Worm (Caenorhabditis elegans): Measurements from ENCODE around the gene kbp-2.

The kbp-2 gene

ce11 chrIII:4913736-4914135 is 10.1 kb upstream of the kbp-2 start:
- TF ChIP-seq tab-1 (GFP tag; IDR thresholded peaks at IDR 0.05) (no peak), ztf-29 (GFP tag; IDR thresholded peaks at IDR 0.05) (no peak), klf-2 (GFP tag; conservative IDR thresholded peaks at IDR 0.05) (no peak), ref-1 (GFP tag; conservative IDR thresholded peaks at IDR 0.05) (no peak), cog-1 (tag; optimal IDR thresholded peaks at IDR 0.05) (no peak), med-1 (GFP tag; optimal IDR thresholded peaks at IDR 0.05; ENCODE audit: insufficient read depth) (no peak), ztf-23 (GFP tag; IDR thresholded peaks at IDR 0.05) (no peak)

- TF ChIP-seq cog-1 (tag; optimal IDR thresholded peaks at IDR 0.05) (peak; percentile 36), med-1 (GFP tag; optimal IDR thresholded peaks at IDR 0.05; ENCODE audit: insufficient read depth) (no peak), ztf-29 (GFP tag; IDR thresholded peaks at IDR 0.05) (no peak), tab-1 (GFP tag; IDR thresholded peaks at IDR 0.05) (no peak)
These were observed 8.6 kb upstream of the kbp-2 start, which contains the start of the genes F26F4.9 and cee-1 for ce11 chrIII:4912317-4912716. TSS of gene F26F4.9 (minus strand) at chrIII:4912521. TSS of gene cee-1 (plus strand) at chrIII:4912699.

DNA sequence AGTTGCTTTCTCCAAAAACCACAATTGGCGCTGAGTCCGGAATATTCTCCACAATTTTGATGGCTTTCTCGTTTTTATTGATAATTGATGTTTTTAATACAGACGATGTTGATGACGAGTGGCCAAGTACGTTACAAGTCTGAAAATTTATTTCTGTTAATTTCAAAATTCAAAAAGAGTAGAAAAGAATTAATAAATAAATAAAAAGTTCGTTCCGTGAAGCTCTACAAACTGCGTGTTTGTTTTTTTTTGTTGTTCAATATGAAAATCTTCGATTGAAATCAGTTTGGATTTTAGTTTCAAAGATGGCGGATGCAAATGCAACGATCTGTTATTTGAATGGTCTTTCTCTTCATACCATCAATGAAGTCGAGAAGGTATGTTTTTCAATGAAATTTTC is 7.3 kb upstream of the kbp-2 start, which contains the start of gene F26F4.2:
F26F4.2 (plus strand) TSS at position 301 of the 400 bp plus-strand sequence.
- TF ChIP-seq T22C8.4 (GFP tag; IDR thresholded peaks at IDR 0.05) (no peak), flt-1 (GFP tag; IDR thresholded peaks at IDR 0.05) (no peak), cog-1 (tag; optimal IDR thresholded peaks at IDR 0.05) (no peak), ztf-29 (GFP tag; IDR thresholded peaks at IDR 0.05) (no peak), klf-2 (GFP tag; conservative IDR thresholded peaks at IDR 0.05) (no peak), tab-1 (GFP tag; IDR thresholded peaks at IDR 0.05) (no peak), ztf-23 (GFP tag; IDR thresholded peaks at IDR 0.05) (no peak), med-1 (GFP tag; optimal IDR thresholded peaks at IDR 0.05; ENCODE audit: insufficient read depth) (no peak)

DNA sequence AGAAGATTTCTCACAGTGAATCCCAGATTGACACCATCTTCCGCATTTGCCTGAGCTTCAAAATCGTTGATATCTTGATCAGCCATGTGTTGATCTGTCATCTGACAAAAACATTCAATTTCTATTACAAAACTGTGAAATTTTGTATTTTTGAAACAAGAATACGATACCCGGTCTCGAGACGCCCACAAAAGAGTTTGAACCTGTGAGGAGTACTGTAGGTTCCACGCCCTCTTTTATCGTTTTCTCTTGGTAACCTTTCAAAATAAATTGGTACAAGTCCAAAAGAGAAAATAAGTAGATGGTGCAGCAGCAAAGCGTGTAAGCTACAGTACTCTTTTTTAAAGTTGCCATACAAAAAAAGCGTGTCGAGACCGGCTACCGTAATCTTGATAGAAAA is 6.3 kb upstream of the kbp-2 start, which contains the start of gene F26F4.12:
F26F4.12 (minus strand) TSS at position 101 of the 400 bp plus-strand sequence.
- TF ChIP-seq ztf-29 (GFP tag; IDR thresholded peaks at IDR 0.05) (no peak), ref-1 (GFP tag; conservative IDR thresholded peaks at IDR 0.05) (no peak), cog-1 (tag; optimal IDR thresholded peaks at IDR 0.05) (no peak), klf-2 (GFP tag; conservative IDR thresholded peaks at IDR 0.05) (no peak), tab-1 (GFP tag; IDR thresholded peaks at IDR 0.05) (no peak), ztf-23 (GFP tag; IDR thresholded peaks at IDR 0.05) (no peak), flt-1 (GFP tag; IDR thresholded peaks at IDR 0.05) (no peak), med-1 (GFP tag; optimal IDR thresholded peaks at IDR 0.05; ENCODE audit: insufficient read depth) (no peak), T22C8.4 (GFP tag; IDR thresholded peaks at IDR 0.05) (no peak)

DNA sequence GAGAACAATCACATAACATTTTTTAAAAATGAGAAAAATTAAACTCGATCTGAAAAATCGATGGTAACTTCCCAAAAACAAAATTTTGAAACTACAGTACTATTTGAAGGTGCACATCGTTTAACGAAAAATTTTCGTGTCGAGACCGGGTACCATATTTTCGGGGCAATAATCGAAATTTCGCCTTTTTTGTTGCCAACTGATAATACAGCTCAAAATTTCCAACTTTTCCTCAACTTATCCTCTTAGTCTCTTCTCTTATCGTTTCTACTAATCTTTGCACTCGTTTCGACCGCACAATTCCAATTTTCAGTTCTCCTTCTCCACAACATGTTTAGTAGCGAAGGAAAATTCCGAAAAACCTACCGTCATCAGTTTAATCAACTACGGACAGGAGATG is 3.2 kb upstream of the kbp-2 start, which contains the start of gene rom-1:
rom-1 (plus strand) TSS at position 301 of the 400 bp plus-strand sequence.
- TF ChIP-seq cog-1 (tag; optimal IDR thresholded peaks at IDR 0.05) (no peak), T22C8.4 (GFP tag; IDR thresholded peaks at IDR 0.05) (no peak), med-1 (GFP tag; optimal IDR thresholded peaks at IDR 0.05; ENCODE audit: insufficient read depth) (no peak), ztf-23 (GFP tag; IDR thresholded peaks at IDR 0.05) (no peak), ref-1 (GFP tag; conservative IDR thresholded peaks at IDR 0.05) (no peak), klf-2 (GFP tag; conservative IDR thresholded peaks at IDR 0.05) (no peak)

DNA sequence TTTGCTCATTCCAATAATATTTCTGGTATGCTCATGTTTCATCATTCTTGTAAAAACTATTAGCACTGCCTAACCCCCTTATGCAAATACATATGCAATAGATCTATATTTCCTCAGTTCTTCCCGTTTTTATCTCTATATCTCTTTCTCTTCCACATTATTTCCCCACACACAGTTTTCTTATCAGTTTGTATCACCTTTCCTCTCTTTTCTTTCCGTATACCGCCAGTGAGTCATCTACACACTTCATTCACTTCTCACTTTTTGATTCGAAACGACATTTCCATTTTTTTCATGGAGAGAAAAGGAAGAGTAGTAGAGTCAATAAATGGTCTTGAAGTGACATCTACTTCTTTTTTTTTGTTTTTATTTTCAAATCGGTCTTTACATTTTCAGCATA is 2.7 kb upstream of the kbp-2 start:
- TF ChIP-seq med-1 (GFP tag; optimal IDR thresholded peaks at IDR 0.05; ENCODE audit: insufficient read depth), result no peak
- no peak for TF ChIP-seq ref-1 (GFP tag; conservative IDR thresholded peaks at IDR 0.05)
- no peak for TF ChIP-seq tab-1 (GFP tag; IDR thresholded peaks at IDR 0.05)
- TF ChIP-seq cog-1 (tag; optimal IDR thresholded peaks at IDR 0.05), result no peak
- TF ChIP-seq ztf-29 (GFP tag; IDR thresholded peaks at IDR 0.05), result no peak
- no peak for TF ChIP-seq ztf-23 (GFP tag; IDR thresholded peaks at IDR 0.05)
- TF ChIP-seq flt-1 (GFP tag; IDR thresholded peaks at IDR 0.05), result no peak

DNA sequence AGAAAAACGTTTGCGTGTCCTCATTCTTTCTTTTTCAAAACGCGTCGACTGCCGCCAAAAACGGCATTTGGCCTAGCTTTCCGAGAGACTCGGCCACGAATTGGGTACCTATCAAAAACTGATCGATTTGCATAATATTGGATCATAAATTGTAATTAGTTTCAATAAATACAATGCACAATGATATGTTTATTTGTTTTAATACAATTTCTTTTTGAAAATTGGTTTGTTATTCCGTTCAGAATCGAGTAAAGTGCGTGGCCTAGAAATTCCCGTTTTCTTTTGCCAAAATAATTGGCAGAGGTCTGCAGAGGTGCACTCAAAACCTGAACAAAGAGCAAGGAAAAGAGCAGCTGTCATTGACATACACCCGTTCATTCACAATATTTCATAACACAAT is 1.7 kb upstream of the kbp-2 start, which contains the start of gene F26F4.8:
F26F4.8 (minus strand) TSS at position 69 of the 400 bp plus-strand sequence.
- TF ChIP-seq tab-1 (GFP tag; IDR thresholded peaks at IDR 0.05) (no peak), flt-1 (GFP tag; IDR thresholded peaks at IDR 0.05) (no peak), ztf-23 (GFP tag; IDR thresholded peaks at IDR 0.05) (no peak), cog-1 (tag; optimal IDR thresholded peaks at IDR 0.05) (no peak), med-1 (GFP tag; optimal IDR thresholded peaks at IDR 0.05; ENCODE audit: insufficient read depth) (no peak), klf-2 (GFP tag; conservative IDR thresholded peaks at IDR 0.05) (no peak), ref-1 (GFP tag; conservative IDR thresholded peaks at IDR 0.05) (no peak), ztf-29 (GFP tag; IDR thresholded peaks at IDR 0.05) (no peak), T22C8.4 (GFP tag; IDR thresholded peaks at IDR 0.05) (no peak)

- TF ChIP-seq flt-1 (GFP tag; IDR thresholded peaks at IDR 0.05), result no peak
- TF ChIP-seq klf-2 (GFP tag; conservative IDR thresholded peaks at IDR 0.05), result no peak
- TF ChIP-seq ztf-23 (GFP tag; IDR thresholded peaks at IDR 0.05), result no peak
- no peak for TF ChIP-seq ref-1 (GFP tag; conservative IDR thresholded peaks at IDR 0.05)
- TF ChIP-seq ztf-29 (GFP tag; IDR thresholded peaks at IDR 0.05), result no peak
These were observed 3.4 kb downstream of the kbp-2 start, which contains the start of gene tag-340 for ce11 chrIII:4900260-4900659. TSS of gene tag-340 (plus strand) at chrIII:4900508.

DNA sequence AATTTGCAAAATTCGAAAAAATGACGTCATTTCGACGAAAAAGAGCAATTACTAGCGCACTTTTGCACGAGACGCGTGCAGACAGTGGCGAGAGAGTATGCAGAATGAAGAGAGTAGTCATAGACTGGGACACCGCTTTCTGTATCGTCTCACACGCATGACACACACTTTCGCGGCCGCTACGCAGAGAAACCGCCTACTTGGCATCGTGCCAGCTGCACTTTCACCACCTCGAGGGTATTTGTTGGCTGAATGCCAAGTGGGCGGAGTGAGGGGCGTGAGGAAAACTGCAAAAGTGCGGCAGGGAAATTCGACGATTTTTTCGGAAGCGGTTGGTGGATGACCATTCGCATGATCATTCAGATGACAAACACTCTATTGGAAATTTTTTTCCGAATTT is 4.0 kb downstream of the kbp-2 start:
- peak; percentile 94 for TF ChIP-seq ztf-23 (GFP tag; IDR thresholded peaks at IDR 0.05)
- TF ChIP-seq cog-1 (tag; optimal IDR thresholded peaks at IDR 0.05), result peak; percentile 95
- peak; percentile 36; the same call in 1 of the 2 replicates for TF ChIP-seq T22C8.4 (GFP tag; IDR thresholded peaks at IDR 0.05)
- TF ChIP-seq ref-1 (GFP tag; conservative IDR thresholded peaks at IDR 0.05), result no peak
- no peak for TF ChIP-seq med-1 (GFP tag; optimal IDR thresholded peaks at IDR 0.05; ENCODE audit: insufficient read depth)
- TF ChIP-seq flt-1 (GFP tag; IDR thresholded peaks at IDR 0.05), result peak; percentile 84

DNA sequence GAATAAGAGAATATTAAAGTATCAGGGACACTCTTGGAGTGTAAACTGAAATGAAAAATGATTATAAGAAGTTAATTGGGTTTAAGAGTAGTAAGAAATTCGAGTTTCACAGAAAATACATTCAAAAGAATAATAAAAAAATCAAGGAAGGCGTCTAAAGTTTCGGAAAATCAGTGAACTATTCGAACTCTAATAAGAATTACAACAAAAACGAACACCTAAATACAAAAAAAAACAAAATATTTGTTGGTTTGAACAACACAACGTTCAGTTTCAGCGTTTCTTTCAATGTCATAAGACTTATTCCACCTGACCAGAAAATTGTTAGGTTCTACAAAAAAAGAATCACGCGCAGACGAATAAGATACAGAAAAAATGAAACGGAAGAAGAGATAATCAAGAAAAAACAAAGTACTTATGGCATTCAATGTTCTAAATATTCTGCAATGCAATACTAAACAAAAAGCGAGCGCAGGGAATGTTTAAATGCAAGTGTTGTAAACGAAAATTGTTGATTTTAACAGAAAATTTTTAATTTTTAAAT is 4.6 kb downstream of the kbp-2 start, which contains the start of gene nhl-2:
nhl-2 (minus strand) TSS at position 51 of the 544 bp plus-strand sequence.
- no peak for TF ChIP-seq klf-2 (GFP tag; conservative IDR thresholded peaks at IDR 0.05)
- no peak for TF ChIP-seq flt-1 (GFP tag; IDR thresholded peaks at IDR 0.05)
- no peak for TF ChIP-seq ztf-29 (GFP tag; IDR thresholded peaks at IDR 0.05)
- TF ChIP-seq med-1 (GFP tag; optimal IDR thresholded peaks at IDR 0.05; ENCODE audit: insufficient read depth), result no peak
- no peak for TF ChIP-seq tab-1 (GFP tag; IDR thresholded peaks at IDR 0.05)
- TF ChIP-seq T22C8.4 (GFP tag; IDR thresholded peaks at IDR 0.05), result no peak
- TF ChIP-seq ref-1 (GFP tag; conservative IDR thresholded peaks at IDR 0.05), result no peak
- no peak for TF ChIP-seq ztf-23 (GFP tag; IDR thresholded peaks at IDR 0.05)
- TF ChIP-seq cog-1 (tag; optimal IDR thresholded peaks at IDR 0.05), result no peak
